Worm (Caenorhabditis elegans) whole organism, L3 larva: ENCODE results near the gene ttr-31.

ENCODE experiments used
- R02D3.7 ChIP-seq: fragments of 150-350 bp; optimal IDR thresholded peaks from 2 replicates; lab custom pipeline; 2014; ENCODE audit warnings: missing biosample characterization, missing genetic modification characterization
- ZK546.5 ChIP-seq: sonication (generic microtip); optimal IDR thresholded peaks from 2 replicates; lab custom pipeline; 2017; ENCODE audit warnings: missing biosample characterization, missing genetic modification characterization
- aly-2 ChIP-seq: fragments of 150-350 bp; optimal IDR thresholded peaks from 2 replicates; lab custom pipeline; 2014; ENCODE audit warnings: missing biosample characterization, missing genetic modification characterization
- ama-1 ChIP-seq: fragments of 150-350 bp; optimal IDR thresholded peaks from 2 replicates; lab custom pipeline; 2018
- ceh-16 ChIP-seq: sonication (generic microtip); optimal IDR thresholded peaks from 2 replicates; lab custom pipeline; 2017; ENCODE audit warnings: missing biosample characterization, missing genetic modification characterization
- ceh-28 ChIP-seq: fragments of 150-350 bp; optimal IDR thresholded peaks from 2 replicates; lab custom pipeline; 2014; ENCODE audit warnings: missing biosample characterization, missing genetic modification reagents, missing genetic modification characterization
- ceh-82 ChIP-seq: fragments of 150-350 bp; optimal IDR thresholded peaks from 2 replicates; lab custom pipeline; 2014; ENCODE audit warnings: missing biosample characterization, missing genetic modification characterization
- egl-27 ChIP-seq: sonication (generic microtip); optimal IDR thresholded peaks from 4 replicates; lab custom pipeline; 2017; ENCODE audit warnings: missing biosample characterization, missing genetic modification reagents, missing genetic modification characterization
- egl-5 ChIP-seq: fragments of 150-350 bp; optimal IDR thresholded peaks from 2 replicates; lab custom pipeline; 2017; ENCODE audit warnings: missing biosample characterization, missing genetic modification reagents, missing genetic modification characterization, inconsistent platforms
- elt-1 ChIP-seq: fragments of 150-350 bp; optimal IDR thresholded peaks from 2 replicates; lab custom pipeline; 2014; ENCODE audit warnings: missing biosample characterization, missing genetic modification characterization
- elt-2 ChIP-seq: sonication (generic microtip); optimal IDR thresholded peaks from 2 replicates; lab custom pipeline; 2016; ENCODE audit warnings: missing genetic modification reagents, mild to moderate bottlenecking, missing genetic modification characterization, missing compliant biosample characterization
- elt-3 ChIP-seq, 3 experiments: fragments of 150-350 bp in 1 of 3; sonication (generic microtip) in 2 of 3; optimal IDR thresholded peaks; 2 replicates in 2 of 3; 4 replicates in 1 of 3; lab custom pipeline; 2014 to 2017; ENCODE audit warnings: missing biosample characterization in 3 of 3, missing genetic modification characterization in 3 of 3
- eor-1 ChIP-seq, 2 experiments: fragments of 150-350 bp; optimal IDR thresholded peaks; 2 replicates each; lab custom pipeline; 2014 to 2018; ENCODE audit warnings: missing biosample characterization in 2 of 2, missing genetic modification characterization in 2 of 2
- fkh-10 ChIP-seq: sonication (generic microtip); optimal IDR thresholded peaks from 2 replicates; lab custom pipeline; 2017; ENCODE audit warnings: missing biosample characterization, missing genetic modification reagents, missing genetic modification characterization
- hmg-11 ChIP-seq: sonication (generic microtip); optimal IDR thresholded peaks from 2 replicates; lab custom pipeline; 2016; ENCODE audit warnings: missing genetic modification characterization, missing compliant biosample characterization
- jun-1 ChIP-seq: fragments of 150-350 bp; optimal IDR thresholded peaks from 2 replicates; lab custom pipeline; 2014; ENCODE audit warnings: missing biosample characterization, missing genetic modification reagents, missing genetic modification characterization
- lin-15B ChIP-seq: fragments of 150-350 bp; optimal IDR thresholded peaks from 2 replicates; lab custom pipeline; 2014; ENCODE audit warnings: missing biosample characterization, missing genetic modification characterization
- lin-39 ChIP-seq: fragments of 150-350 bp; optimal IDR thresholded peaks from 2 replicates; lab custom pipeline; 2018; ENCODE audit warnings: missing biosample characterization, missing genetic modification reagents, missing genetic modification characterization
- lsy-12 ChIP-seq: sonication (generic microtip); optimal IDR thresholded peaks from 2 replicates; lab custom pipeline; 2016; ENCODE audit warnings: mild to moderate bottlenecking, missing genetic modification characterization, missing compliant biosample characterization
- mdl-1 ChIP-seq: fragments of 150-350 bp; optimal IDR thresholded peaks from 2 replicates; lab custom pipeline; 2014; ENCODE audit warnings: missing biosample characterization, missing genetic modification characterization
- nfya-1 ChIP-seq: sonication (generic microtip); optimal IDR thresholded peaks from 2 replicates; lab custom pipeline; 2017; ENCODE audit warnings: missing genetic modification characterization, mild to moderate bottlenecking, missing compliant biosample characterization, antibody characterized with exemption, moderate library complexity; ENCODE audit not compliant: insufficient read depth
- nhr-11 ChIP-seq: fragments of 150-350 bp; optimal IDR thresholded peaks from 2 replicates; lab custom pipeline; 2014; ENCODE audit warnings: missing biosample characterization, missing genetic modification characterization
- nhr-12 ChIP-seq: fragments of 150-350 bp; optimal IDR thresholded peaks from 2 replicates; lab custom pipeline; 2014; ENCODE audit warnings: missing biosample characterization, missing genetic modification characterization
- nhr-23 ChIP-seq: fragments of 150-350 bp; optimal IDR thresholded peaks from 2 replicates; lab custom pipeline; 2014; ENCODE audit warnings: missing biosample characterization, missing genetic modification reagents, missing genetic modification characterization
- nhr-237 ChIP-seq: fragments of 150-350 bp; optimal IDR thresholded peaks from 2 replicates; lab custom pipeline; 2014; ENCODE audit warnings: missing biosample characterization, missing genetic modification characterization
- nhr-25 ChIP-seq: sonication (generic microtip); optimal IDR thresholded peaks from 2 replicates; lab custom pipeline; 2017; ENCODE audit warnings: missing biosample characterization, missing genetic modification characterization
- nhr-43 ChIP-seq: sonication (generic microtip); optimal IDR thresholded peaks from 2 replicates; lab custom pipeline; 2016; ENCODE audit warnings: mild to moderate bottlenecking, missing genetic modification characterization, missing compliant biosample characterization; ENCODE audit not compliant: poor library complexity, severe bottlenecking
- nhr-76 ChIP-seq: fragments of 150-350 bp; sonication (generic microtip); optimal IDR thresholded peaks from 5 replicates; lab custom pipeline; 2014; ENCODE audit warnings: missing biosample characterization, missing genetic modification characterization
- pha-4 ChIP-seq: fragments of 150-350 bp; optimal IDR thresholded peaks from 2 replicates; lab custom pipeline; 2014; ENCODE audit warnings: missing biosample characterization, missing genetic modification reagents, missing genetic modification characterization
- pqm-1 ChIP-seq: fragments of 150-350 bp; optimal IDR thresholded peaks from 2 replicates; lab custom pipeline; 2017; ENCODE audit warnings: missing biosample characterization, missing genetic modification characterization, inconsistent platforms
- sea-2 ChIP-seq: fragments of 150-350 bp; sonication (generic microtip); optimal IDR thresholded peaks from 4 replicates; lab custom pipeline; 2014; ENCODE audit warnings: missing biosample characterization, missing genetic modification reagents, missing genetic modification characterization
- skn-1 ChIP-seq: fragments of 150-350 bp; optimal IDR thresholded peaks from 2 replicates; lab custom pipeline; 2014; ENCODE audit warnings: missing biosample characterization, missing genetic modification characterization
- snpc-4 ChIP-seq: fragments of 150-350 bp; optimal IDR thresholded peaks from 2 replicates; lab custom pipeline; 2014; ENCODE audit warnings: missing biosample characterization, missing genetic modification characterization
- tbx-2 ChIP-seq: sonication (generic microtip); optimal IDR thresholded peaks from 2 replicates; lab custom pipeline; 2016; ENCODE audit warnings: mild to moderate bottlenecking, missing genetic modification characterization, missing compliant biosample characterization
- unc-62 ChIP-seq: fragments of 150-350 bp; sonication (generic microtip); optimal IDR thresholded peaks from 4 replicates; lab custom pipeline; 2014; ENCODE audit warnings: missing biosample characterization, missing genetic modification reagents, missing genetic modification characterization
- ztf-11 ChIP-seq: fragments of 150-350 bp; optimal IDR thresholded peaks from 2 replicates; lab custom pipeline; 2014; ENCODE audit warnings: missing biosample characterization, missing genetic modification characterization

ttr-31 gene

ce11 chrX:11036114-11037087 lies 27.5 kb upstream of the ttr-31 start:
- no peak for TF ChIP-seq nfya-1
- TF ChIP-seq nhr-43 (tag; lab: Kevin White, UChicago) = peak; percentile 36
- no peak for TF ChIP-seq egl-27 (tag; lab: Kevin White, UChicago)
- TF ChIP-seq sea-2 (GFP tag; lab: Kevin White, UChicago) = no peak
- TF ChIP-seq nhr-11 (tag; lab: Kevin White, UChicago) = no peak
- TF ChIP-seq nhr-237 (tag; lab: Kevin White, UChicago) = no peak
- TF ChIP-seq ztf-11 (tag; lab: Kevin White, UChicago) = no peak
- TF ChIP-seq aly-2 (tag; lab: Kevin White, UChicago) = no peak
- peak; percentile 54 for TF ChIP-seq skn-1 (tag; lab: Kevin White, UChicago)
- TF ChIP-seq ZK546.5 (tag; lab: Kevin White, UChicago) = no peak
- TF ChIP-seq tbx-2 = peak; percentile 15
- TF ChIP-seq pqm-1 (tag; lab: Kevin White, UChicago) = peak; percentile 48
- no peak for TF ChIP-seq lsy-12 (tag; lab: Kevin White, UChicago)
- peak; percentile 50 for TF ChIP-seq ceh-28
- TF ChIP-seq ceh-82 (tag; lab: Kevin White, UChicago) = no peak
- TF ChIP-seq fkh-10 (GFP tag; lab: Kevin White, UChicago) = no peak
- peak; percentile 23 for TF ChIP-seq hmg-11 (tag; lab: Kevin White, UChicago)
- no peak for TF ChIP-seq eor-1 (tag; optimal IDR thresholded peaks at IDR 0.05; lab: Kevin White, UChicago)
- no peak for TF ChIP-seq ceh-16
- no peak for TF ChIP-seq mdl-1 (tag; lab: Kevin White, UChicago)
- TF ChIP-seq nhr-25 = peak; percentile 19
- peak; percentile 83 for TF ChIP-seq nhr-23
- peak; percentile 61 for TF ChIP-seq ama-1
- TF ChIP-seq unc-62 (GFP tag; lab: Kevin White, UChicago) = no peak
- TF ChIP-seq elt-1 (tag; lab: Kevin White, UChicago) = no peak
- TF ChIP-seq elt-3 (tag; optimal IDR thresholded peaks at IDR 0.05; lab: Kevin White, UChicago) = peak in 1 of 3 experiments; percentile 7
- TF ChIP-seq pha-4 (tag; lab: Kevin White, UChicago) = peak; percentile 40
- no peak for TF ChIP-seq nhr-76 (tag; lab: Kevin White, UChicago)
- TF ChIP-seq R02D3.7 = no peak
- TF ChIP-seq snpc-4 (tag; lab: Kevin White, UChicago) = no peak
- peak; percentile 91 for TF ChIP-seq elt-2 (tag; lab: Kevin White, UChicago)

- TF ChIP-seq elt-1 (tag; lab: Kevin White, UChicago) (no peak), nfya-1 (peak; percentile 23), ceh-82 (tag; lab: Kevin White, UChicago) (no peak), ceh-16 (no peak), ama-1 (peak; percentile 3), egl-5 (peak; percentile 26), lin-39 (tag; lab: Kevin White, UChicago) (peak; percentile 40)
- TF ChIP-seq, all 47 proteins: peak for 4
Observed at ce11 chrX:11035563-11035962, 26.7 kb upstream of the ttr-31 start.

- TF ChIP-seq pha-4 (tag; lab: Kevin White, UChicago) = peak; percentile 69
- TF ChIP-seq jun-1 (tag; lab: Kevin White, UChicago) = no peak
- TF ChIP-seq lin-15B (tag; lab: Kevin White, UChicago) = peak; percentile 10
- TF ChIP-seq elt-3 (tag; optimal IDR thresholded peaks at IDR 0.05; lab: Kevin White, UChicago) = no peak
- peak; percentile 27 for TF ChIP-seq hmg-11 (tag; lab: Kevin White, UChicago)
- peak; percentile 1 for TF ChIP-seq nhr-11 (tag; lab: Kevin White, UChicago)
- TF ChIP-seq nhr-12 (tag; lab: Kevin White, UChicago) = no peak
- peak; percentile 23 for TF ChIP-seq tbx-2
- TF ChIP-seq nfya-1 = peak; percentile 69
- TF ChIP-seq pqm-1 (tag; lab: Kevin White, UChicago) = peak; percentile 10
- TF ChIP-seq nhr-237 (tag; lab: Kevin White, UChicago) = no peak
- peak; percentile 31 for TF ChIP-seq fkh-10 (GFP tag; lab: Kevin White, UChicago)
- TF ChIP-seq ceh-82 (tag; lab: Kevin White, UChicago) = no peak
- TF ChIP-seq aly-2 (tag; lab: Kevin White, UChicago) = no peak
- peak; percentile 72 for TF ChIP-seq lin-39 (tag; lab: Kevin White, UChicago)
- TF ChIP-seq ceh-28 = peak; percentile 43
- TF ChIP-seq elt-2 (tag; lab: Kevin White, UChicago) = peak; percentile 42
Observed at ce11 chrX:11034430-11035117, 25.7 kb upstream of the ttr-31 start.
